Fruit fly (Drosophila melanogaster) Kc167 (cell line): Measurements from ENCODE around the gene CG42322.

Experiments
- Myc ChIP-seq: fragments of >200 bp; optimal IDR thresholded peaks from 2 replicates; lab custom pipeline; 2017; ENCODE audit warnings: missing external identifiers
- Sin3A ChIP-seq: fragments of >200 bp; optimal IDR thresholded peaks from 2 replicates; lab custom pipeline; 2018; ENCODE audit warnings: missing external identifiers
- h ChIP-seq: fragments of >200 bp; optimal IDR thresholded peaks from 3 replicates; lab custom pipeline; 2018; ENCODE audit warnings: missing external identifiers
- insv ChIP-seq: fragments of >200 bp; optimal IDR thresholded peaks from 3 replicates; lab custom pipeline; 2018; ENCODE audit warnings: missing external identifiers
- psq ChIP-seq: fragments of >200 bp; optimal IDR thresholded peaks from 2 replicates; lab custom pipeline; 2017; ENCODE audit warnings: missing external identifiers
- ttk ChIP-seq: sonication (Bioruptor generic); optimal IDR thresholded peaks from 2 replicates; lab custom pipeline; 2017; ENCODE audit warnings: missing external identifiers

CG42322 gene

dm6 chr3R:20783714-20784435 lies 44.0 kb downstream of the CG42322 start:
- TF ChIP-seq h (lab: Kevin White, UChicago) (no peak), ttk (lab: Kevin White, UChicago) (no peak), Myc (lab: Kevin White, UChicago) (no peak), psq (lab: Kevin White, UChicago) (no peak), Sin3A (lab: Kevin White, UChicago) (no peak)

- no peak for TF ChIP-seq insv (lab: Kevin White, UChicago)
- no peak for TF ChIP-seq Sin3A (lab: Kevin White, UChicago)
- no peak for TF ChIP-seq ttk (lab: Kevin White, UChicago)
- no peak for TF ChIP-seq psq (lab: Kevin White, UChicago)
- no peak for TF ChIP-seq h (lab: Kevin White, UChicago)
- TF ChIP-seq Myc (lab: Kevin White, UChicago), result no peak
These were observed 44.8 kb downstream of the CG42322 start for dm6 chr3R:20784436-20785368.

- TF ChIP-seq insv (lab: Kevin White, UChicago) (no peak), Sin3A (lab: Kevin White, UChicago) (no peak), ttk (lab: Kevin White, UChicago) (no peak), h (lab: Kevin White, UChicago) (no peak), Myc (lab: Kevin White, UChicago) (no peak), psq (lab: Kevin White, UChicago) (no peak)
These were observed 48.7 kb downstream of the CG42322 start for dm6 chr3R:20788559-20788958.

dm6 chr3R:20790437-20790836 lies 50.5 kb downstream of the CG42322 start:
- TF ChIP-seq psq (lab: Kevin White, UChicago), result no peak
- TF ChIP-seq h (lab: Kevin White, UChicago), result no peak
- no peak for TF ChIP-seq insv (lab: Kevin White, UChicago)
- no peak for TF ChIP-seq Myc (lab: Kevin White, UChicago)
- no peak for TF ChIP-seq ttk (lab: Kevin White, UChicago)
- no peak for TF ChIP-seq Sin3A (lab: Kevin White, UChicago)

- TF ChIP-seq h (lab: Kevin White, UChicago) (no peak), Sin3A (lab: Kevin White, UChicago) (no peak), psq (lab: Kevin White, UChicago) (no peak), insv (lab: Kevin White, UChicago) (no peak), ttk (lab: Kevin White, UChicago) (no peak), Myc (lab: Kevin White, UChicago) (no peak)
These were observed 51.4 kb downstream of the CG42322 start for dm6 chr3R:20791212-20791789.

DNA sequence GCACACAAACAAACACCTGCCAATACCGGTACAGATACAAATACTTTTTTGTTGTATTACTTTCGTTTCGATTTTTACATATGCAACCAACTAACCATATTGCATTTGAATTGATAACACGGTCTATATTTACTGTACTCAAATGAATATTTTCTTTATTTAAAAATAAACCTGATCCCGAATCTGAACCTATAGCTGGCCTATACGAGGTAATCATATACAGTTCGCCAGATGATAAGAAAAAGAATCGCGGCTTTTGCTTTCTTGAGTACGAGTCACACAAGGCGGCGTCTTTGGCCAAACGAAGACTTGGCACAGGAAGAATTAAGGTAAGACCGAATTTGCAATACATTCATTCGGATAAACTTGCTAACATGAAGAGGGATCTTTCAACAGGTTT lies 57.0 kb downstream of the CG42322 start:
- TF ChIP-seq Sin3A (lab: Kevin White, UChicago), result no peak
- no peak for TF ChIP-seq Myc (lab: Kevin White, UChicago)
- no peak for TF ChIP-seq psq (lab: Kevin White, UChicago)
- no peak for TF ChIP-seq ttk (lab: Kevin White, UChicago)
- TF ChIP-seq h (lab: Kevin White, UChicago), result no peak

DNA sequence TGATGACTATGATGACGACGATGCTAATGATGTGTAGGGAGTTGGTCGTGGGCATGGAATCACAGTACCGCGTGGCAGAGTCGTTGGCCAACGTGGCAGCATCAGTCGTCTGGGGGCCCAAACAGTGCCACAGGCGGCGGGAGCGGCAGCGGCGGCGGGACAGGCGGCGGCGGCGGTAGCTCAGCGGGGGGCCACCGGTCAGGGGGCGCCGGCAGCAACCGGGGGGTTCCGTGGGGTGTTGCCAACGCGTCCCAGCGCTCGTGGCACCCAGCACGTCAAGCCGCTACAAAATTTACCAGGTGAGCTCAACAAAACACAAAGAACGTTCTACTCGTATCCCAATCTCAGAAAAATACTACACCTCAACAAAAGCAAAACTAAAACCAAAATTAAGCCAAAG lies 62.3 kb downstream of the CG42322 start:
- no peak for TF ChIP-seq insv (lab: Kevin White, UChicago)
- no peak for TF ChIP-seq psq (lab: Kevin White, UChicago)
- no peak for TF ChIP-seq Sin3A (lab: Kevin White, UChicago)
- no peak for TF ChIP-seq Myc (lab: Kevin White, UChicago)
- TF ChIP-seq h (lab: Kevin White, UChicago), result no peak
- no peak for TF ChIP-seq ttk (lab: Kevin White, UChicago)
